Worm (Caenorhabditis elegans) whole organism, L4 larva: ENCODE measurements around the gene cct-1.

ENCODE experiments used
- ZK546.5 ChIP-seq, 2 experiments: sonication (generic microtip); optimal IDR thresholded peaks; 2 replicates each; lab custom pipeline; 2017; ENCODE audit warnings: missing biosample characterization in 2 of 2, missing genetic modification characterization in 2 of 2
- dve-1 ChIP-seq: sonication (generic microtip); optimal IDR thresholded peaks from 2 replicates; lab custom pipeline; 2017; ENCODE audit warnings: antibody characterized with exemption, mild to moderate bottlenecking, missing genetic modification characterization, missing compliant biosample characterization; ENCODE audit not compliant: insufficient read depth
- hif-1 ChIP-seq, 2 experiments: sonication (generic microtip); optimal IDR thresholded peaks; 2 replicates each; lab custom pipeline; 2016 to 2017; ENCODE audit warnings: missing compliant biosample characterization in 2 of 2, missing genetic modification characterization in 2 of 2, missing genetic modification reagents in 2 of 2, missing genotype in 2 of 2, mild to moderate bottlenecking in 1 of 2
- lin-13 ChIP-seq: fragments of 150-350 bp; optimal IDR thresholded peaks from 2 replicates; lab custom pipeline; 2014; ENCODE audit warnings: missing biosample characterization, missing genetic modification reagents, missing genetic modification characterization
- nhr-11 ChIP-seq: fragments of 150-350 bp; optimal IDR thresholded peaks from 2 replicates; lab custom pipeline; 2014; ENCODE audit warnings: missing biosample characterization, missing genetic modification characterization
- nhr-28 ChIP-seq: fragments of 150-350 bp; optimal IDR thresholded peaks from 2 replicates; lab custom pipeline; 2014; ENCODE audit warnings: missing biosample characterization, missing genetic modification characterization
- nhr-6 ChIP-seq: fragments of 150-350 bp; optimal IDR thresholded peaks from 2 replicates; lab custom pipeline; 2014; ENCODE audit warnings: missing biosample characterization, missing genetic modification characterization
- skn-1 ChIP-seq: fragments of 150-350 bp; optimal IDR thresholded peaks from 2 replicates; lab custom pipeline; 2014; ENCODE audit warnings: missing biosample characterization, missing genetic modification characterization
- snpc-4 ChIP-seq: fragments of 150-350 bp; optimal IDR thresholded peaks from 2 replicates; lab custom pipeline; 2014; ENCODE audit warnings: missing biosample characterization, missing genetic modification characterization
- zag-1 ChIP-seq: fragments of 150-350 bp; optimal IDR thresholded peaks from 2 replicates; lab custom pipeline; 2014; ENCODE audit warnings: missing biosample characterization, missing genetic modification characterization

- TF ChIP-seq skn-1 (tag; lab: Kevin White, UChicago) = no peak
- TF ChIP-seq nhr-28 (tag; lab: Kevin White, UChicago) = no peak
- no peak for TF ChIP-seq nhr-11
- TF ChIP-seq snpc-4 = no peak
- TF ChIP-seq nhr-6 (tag; lab: Kevin White, UChicago) = no peak
- TF ChIP-seq zag-1 = no peak
- no peak for TF ChIP-seq lin-13
- TF ChIP-seq dve-1 (tag; lab: Kevin White, UChicago) = no peak
- TF ChIP-seq hif-1 (tag; optimal IDR thresholded peaks at IDR 0.05; lab: Kevin White, UChicago) = no peak
- no peak for TF ChIP-seq ZK546.5 (tag; optimal IDR thresholded peaks at IDR 0.05; lab: Kevin White, UChicago)
Measured at ce11 chrII:8198503-8198902, 13.3 kb downstream of the cct-1 start, which contains the start of gene qua-1.
